Worm (Caenorhabditis elegans) whole organism, L2 larva: ENCODE results near the gene clec-198.

Experiments used
- ama-1 ChIP-seq: fragments of 150-350 bp; optimal IDR thresholded peaks from 2 replicates; lab custom pipeline; 2018; ENCODE audit warnings: inconsistent platforms
- lsy-2 ChIP-seq, 2 experiments: fragments of 150-350 bp in 1 of 2; sonication (generic microtip) in 1 of 2; optimal IDR thresholded peaks; 2 replicates each; lab custom pipeline; 2014 to 2017; ENCODE audit warnings: missing biosample characterization in 2 of 2, missing genetic modification characterization in 2 of 2
- mdl-1 ChIP-seq, 2 experiments: fragments of 150-350 bp in 1 of 2; sonication (generic microtip) in 1 of 2; optimal IDR thresholded peaks; 2 replicates each; lab custom pipeline; 2017; ENCODE audit warnings: missing biosample characterization in 2 of 2, missing genetic modification characterization in 2 of 2
- nhr-12 ChIP-seq: fragments of 150-350 bp; optimal IDR thresholded peaks from 2 replicates; lab custom pipeline; 2014; ENCODE audit warnings: missing biosample characterization, missing genetic modification characterization
- sem-4 ChIP-seq: fragments of 150-350 bp; optimal IDR thresholded peaks from 2 replicates; lab custom pipeline; 2014; ENCODE audit warnings: missing biosample characterization, missing genetic modification reagents, missing genetic modification characterization
- skn-1 ChIP-seq: sonication (generic microtip); optimal IDR thresholded peaks from 2 replicates; lab custom pipeline; 2017; ENCODE audit warnings: missing biosample characterization, missing genetic modification characterization
- ztf-11 ChIP-seq: sonication (generic microtip); optimal IDR thresholded peaks from 2 replicates; lab custom pipeline; 2017; ENCODE audit warnings: missing biosample characterization, missing genetic modification characterization

DNA sequence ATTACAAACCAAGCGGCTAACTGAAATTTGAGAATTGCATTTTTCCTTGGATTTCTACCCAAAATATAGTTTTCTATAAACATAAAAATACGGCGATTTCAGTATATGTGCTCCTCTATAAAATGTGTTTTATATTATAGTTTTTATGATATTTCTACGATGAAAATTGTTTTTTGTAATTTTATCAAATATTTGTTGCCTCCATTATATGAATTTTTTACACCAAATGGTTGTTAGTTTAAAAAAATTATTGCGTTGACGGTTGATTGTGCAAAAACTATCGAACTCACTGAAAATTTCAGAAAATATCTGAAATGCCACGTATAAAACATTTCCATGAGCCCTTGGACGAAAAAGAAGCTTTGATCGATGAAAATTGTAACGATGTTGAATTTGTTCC, 38.8 kb upstream of the clec-198 start, which contains the start of gene T28F3.9:
- TF ChIP-seq lsy-2 (tag; optimal IDR thresholded peaks at IDR 0.05; lab: Kevin White, UChicago) (no peak), ama-1 (lab: Kevin White, UChicago) (no peak), ztf-11 (tag; lab: Kevin White, UChicago) (no peak), mdl-1 (tag; optimal IDR thresholded peaks at IDR 0.05; lab: Kevin White, UChicago) (no peak), skn-1 (no peak), sem-4 (tag; lab: Kevin White, UChicago) (no peak), nhr-12 (no peak)
